Fruit fly (Drosophila melanogaster): ENCODE data around the gene CG10591.

- TF ChIP-seq fd96Ca (GFP tag; IDR thresholded peaks at IDR 0.05): no peak
- no peak for TF ChIP-seq CG32121 (GFP tag; IDR thresholded peaks at IDR 0.05)
Observed at dm6 chr3L:5568361-5568760, 31.1 kb downstream of the CG10591 start.

Measured in whole organism, pupa.